Worm (Caenorhabditis elegans) whole organism, early embryonic: Measurements from ENCODE around the gene F57G8.7.

Source experiments
- B0310.2 ChIP-seq: sonication (generic microtip); optimal IDR thresholded peaks from 2 replicates; lab custom pipeline; 2016; ENCODE audit warnings: mild to moderate bottlenecking, missing genetic modification characterization, missing compliant biosample characterization
- F13C5.2 ChIP-seq: sonication (generic microtip); optimal IDR thresholded peaks from 2 replicates; lab custom pipeline; 2017; ENCODE audit warnings: mild to moderate bottlenecking, missing genetic modification characterization, inconsistent platforms, missing compliant biosample characterization
- aly-1 ChIP-seq: sonication (generic microtip); optimal IDR thresholded peaks from 2 replicates; lab custom pipeline; 2016; ENCODE audit warnings: missing genetic modification characterization, missing compliant biosample characterization
- ama-1 ChIP-seq: fragments of 150-350 bp; optimal IDR thresholded peaks from 2 replicates; lab custom pipeline; 2014
- ceh-36 ChIP-seq: sonication (generic microtip); optimal IDR thresholded peaks from 2 replicates; lab custom pipeline; 2016; ENCODE audit warnings: missing genetic modification characterization, inconsistent platforms, missing compliant biosample characterization
- ets-7 ChIP-seq: sonication (generic microtip); optimal IDR thresholded peaks from 2 replicates; lab custom pipeline; 2016; ENCODE audit warnings: missing genotype, missing genetic modification characterization, missing compliant biosample characterization
- flt-1 ChIP-seq: fragments of 200-800 bp; sonication (Bioruptor generic); IDR thresholded peaks from 2 replicates; pipeline ENCODE4 v1.3.6; 2022; ENCODE audit warnings: missing genetic modification characterization, missing compliant biosample characterization
- hnd-1 ChIP-seq: sonication (generic microtip); optimal IDR thresholded peaks from 2 replicates; lab custom pipeline; 2016; ENCODE audit warnings: missing genetic modification characterization, missing compliant biosample characterization
- pes-1 ChIP-seq: fragments of 200-800 bp; sonication (Bioruptor generic); IDR thresholded peaks from 2 replicates; pipeline ENCODE4 v1.3.6; 2022; ENCODE audit warnings: missing genetic modification reagents, missing genetic modification characterization, missing compliant biosample characterization
- sea-1 ChIP-seq: fragments of 200-800 bp; sonication (Bioruptor generic); conservative IDR thresholded peaks from 2 replicates; pipeline ENCODE4 v1.3.6; 2022; ENCODE audit warnings: missing genetic modification characterization, missing compliant biosample characterization
- tbx-11 ChIP-seq: fragments of 200-800 bp; sonication (Bioruptor generic); IDR thresholded peaks from 2 replicates; pipeline ENCODE4 v1.3.6; 2022; ENCODE audit warnings: missing genetic modification characterization, missing compliant biosample characterization
- tbx-37 ChIP-seq: fragments of 200-800 bp; sonication (Bioruptor generic); conservative IDR thresholded peaks from 2 replicates; pipeline ENCODE4 v1.3.6; 2022; ENCODE audit warnings: missing genetic modification reagents, missing genetic modification characterization, missing compliant biosample characterization
- tra-4 ChIP-seq: sonication (generic microtip); optimal IDR thresholded peaks from 2 replicates; lab custom pipeline; 2017; ENCODE audit warnings: missing genetic modification characterization, missing compliant biosample characterization

DNA sequence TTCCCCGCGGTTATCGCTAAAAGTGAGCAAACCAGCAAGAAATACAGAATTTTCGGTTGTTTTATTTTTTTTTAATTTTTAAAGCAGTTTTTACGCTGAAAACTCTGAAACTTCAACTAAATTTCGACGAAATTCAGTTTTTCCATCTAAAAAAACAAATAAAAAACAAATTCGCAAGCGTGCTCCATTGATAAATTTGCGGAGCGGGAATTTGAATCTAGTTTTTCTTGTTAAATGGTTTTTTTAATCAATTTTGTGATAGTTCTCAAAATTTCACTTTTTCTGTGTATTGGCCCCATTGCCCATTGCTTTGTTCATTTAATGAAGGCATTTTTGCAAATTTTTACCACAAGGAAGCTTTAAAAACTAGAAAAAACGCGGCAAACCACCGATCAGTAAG, 27.8 kb downstream of the F57G8.7 start:
- TF ChIP-seq ets-7 = no peak
- TF ChIP-seq ama-1 (lab: Kevin White, UChicago) = no peak
- no peak for TF ChIP-seq flt-1 (GFP tag; lab: Robert Waterston, UW)
- TF ChIP-seq hnd-1 (tag; lab: Kevin White, UChicago) = no peak
- TF ChIP-seq pes-1 (GFP tag; lab: Robert Waterston, UW) = no peak
- TF ChIP-seq tra-4 (tag; lab: Kevin White, UChicago) = no peak
- no peak for TF ChIP-seq sea-1
- no peak for TF ChIP-seq tbx-37
- TF ChIP-seq F13C5.2 (tag; lab: Kevin White, UChicago) = no peak
- no peak for TF ChIP-seq ceh-36
- no peak for TF ChIP-seq B0310.2 (tag; lab: Kevin White, UChicago)
- TF ChIP-seq tbx-11 (GFP tag; lab: Robert Waterston, UW) = no peak
- no peak for TF ChIP-seq aly-1
